Worm (Caenorhabditis elegans) whole organism, L1 larva: ENCODE measurements around the gene Y39A3CL.3.

ENCODE experiments used
- aha-1 ChIP-seq: fragments of 150-350 bp; optimal IDR thresholded peaks from 2 replicates; lab custom pipeline; 2014; ENCODE audit warnings: missing biosample characterization, missing genetic modification characterization
- ama-1 ChIP-seq: fragments of 150-350 bp; optimal IDR thresholded peaks from 2 replicates; lab custom pipeline; 2014
- ceh-82 ChIP-seq, 3 experiments: fragments of 150-350 bp in 1 of 3; sonication (generic microtip) in 2 of 3; optimal IDR thresholded peaks; 2 replicates each; lab custom pipeline; 2014 to 2017; ENCODE audit warnings: missing biosample characterization in 3 of 3, missing genetic modification characterization in 3 of 3
- mdl-1 ChIP-seq, 2 experiments: fragments of 150-350 bp; optimal IDR thresholded peaks; 2 replicates each; lab custom pipeline; 2014 to 2017; ENCODE audit warnings: missing biosample characterization in 2 of 2, missing genetic modification characterization in 2 of 2, inconsistent platforms in 1 of 2
- nhr-237 ChIP-seq: fragments of 150-350 bp; optimal IDR thresholded peaks from 2 replicates; lab custom pipeline; 2014; ENCODE audit warnings: missing biosample characterization, missing genetic modification characterization
- snpc-4 ChIP-seq: fragments of 150-350 bp; optimal IDR thresholded peaks from 2 replicates; lab custom pipeline; 2014; ENCODE audit warnings: missing biosample characterization, missing genetic modification characterization
- unc-62 ChIP-seq: fragments of 150-350 bp; optimal IDR thresholded peaks from 2 replicates; lab custom pipeline; 2014; ENCODE audit warnings: missing biosample characterization, missing genetic modification reagents, missing genetic modification characterization
- zag-1 ChIP-seq: fragments of 150-350 bp; optimal IDR thresholded peaks from 2 replicates; lab custom pipeline; 2014; ENCODE audit warnings: missing biosample characterization, missing genetic modification characterization

- no peak for TF ChIP-seq mdl-1 (tag; optimal IDR thresholded peaks at IDR 0.05; lab: Kevin White, UChicago)
- no peak for TF ChIP-seq ceh-82 (tag; optimal IDR thresholded peaks at IDR 0.05; lab: Kevin White, UChicago)
- no peak for TF ChIP-seq snpc-4 (tag; lab: Kevin White, UChicago)
- no peak for TF ChIP-seq zag-1 (tag; lab: Kevin White, UChicago)
- no peak for TF ChIP-seq aha-1 (tag; lab: Kevin White, UChicago)
- TF ChIP-seq nhr-237 (tag; lab: Kevin White, UChicago), result no peak
- TF ChIP-seq unc-62, result no peak
- no peak for TF ChIP-seq ama-1
Measured at ce11 chrIII:1806183-1806798, 28.7 kb downstream of the Y39A3CL.3 start.
